Fruit fly (Drosophila melanogaster): Measurements from ENCODE around the gene Efa6.

The Efa6 gene

dm6 chr3R:22634549-22635410 lies 47.2 kb downstream of the Efa6 start (continued):
- TF ChIP-seq CG4617 (GFP tag; optimal IDR thresholded peaks at IDR 0.05; ENCODE audit: borderline replicate concordance) = no peak
- TF ChIP-seq bowl (GFP tag; IDR thresholded peaks at IDR 0.05) = no peak
- no peak for TF ChIP-seq fd102C (GFP tag; optimal IDR thresholded peaks at IDR 0.05)
- no peak for TF ChIP-seq chm (GFP tag; IDR thresholded peaks at IDR 0.05)
- TF ChIP-seq mam (GFP tag; optimal IDR thresholded peaks at IDR 0.05) = no peak
- TF ChIP-seq kni (GFP tag; optimal IDR thresholded peaks at IDR 0.05) = peak; percentile 11
- TF ChIP-seq CG17568 (GFP tag; optimal IDR thresholded peaks at IDR 0.05) = no peak
- TF ChIP-seq cato (GFP tag; optimal IDR thresholded peaks at IDR 0.05; ENCODE audit: borderline replicate concordance) = no peak
- TF ChIP-seq cwo (GFP tag; optimal IDR thresholded peaks at IDR 0.05) = peak; percentile 26
- TF ChIP-seq CG32772 (GFP tag; IDR thresholded peaks at IDR 0.05) = no peak
- peak; percentile 14 for TF ChIP-seq CG2712 (tag; optimal IDR thresholded peaks at IDR 0.05)
- no peak for TF ChIP-seq ab (GFP tag; optimal IDR thresholded peaks at IDR 0.05)
- TF ChIP-seq ham (GFP tag; IDR thresholded peaks at IDR 0.05) = no peak
- no peak for TF ChIP-seq Gug (GFP tag; IDR thresholded peaks at IDR 0.05)
- TF ChIP-seq lola (GFP tag; optimal IDR thresholded peaks at IDR 0.05) = no peak
- no peak for TF ChIP-seq Dfd (GFP tag; optimal IDR thresholded peaks at IDR 0.05)
- no peak for TF ChIP-seq mirr (GFP tag; optimal IDR thresholded peaks at IDR 0.05)
- TF ChIP-seq hbn (GFP tag; IDR thresholded peaks at IDR 0.05; ENCODE audit: partially characterized antibody) = no peak
- no peak for TF ChIP-seq CG15011 (GFP tag; optimal IDR thresholded peaks at IDR 0.05)
- no peak for TF ChIP-seq CG16779 (GFP tag; IDR thresholded peaks at IDR 0.05)
- no peak for TF ChIP-seq kah (GFP tag; optimal IDR thresholded peaks at IDR 0.05)
- TF ChIP-seq unc-4 (GFP tag; IDR thresholded peaks at IDR 0.05; ENCODE audit: partially characterized antibody) = no peak
- peak; percentile 30 for TF ChIP-seq CG11504 (tag; optimal IDR thresholded peaks at IDR 0.05)
- no peak for TF ChIP-seq Dad (GFP tag; optimal IDR thresholded peaks at IDR 0.05)
- TF ChIP-seq MTF-1 (GFP tag; optimal IDR thresholded peaks at IDR 0.05; ENCODE audit: borderline replicate concordance) = no peak
- no peak for TF ChIP-seq CHES-1-like (GFP tag; optimal IDR thresholded peaks at IDR 0.05)
- TF ChIP-seq pho (GFP tag; optimal IDR thresholded peaks at IDR 0.05) = no peak
- TF ChIP-seq Ravus (GFP tag; IDR thresholded peaks at IDR 0.05) = no peak
- no peak for TF ChIP-seq vvl (GFP tag; IDR thresholded peaks at IDR 0.05)
- TF ChIP-seq Mes4 (GFP tag; optimal IDR thresholded peaks at IDR 0.05) = no peak
- TF ChIP-seq Neu2 (GFP tag; optimal IDR thresholded peaks at IDR 0.05; ENCODE audit: borderline replicate concordance) = no peak
- TF ChIP-seq HLH4C (GFP tag; IDR thresholded peaks at IDR 0.05; ENCODE audit: partially characterized antibody) = no peak
- peak; percentile 18 for TF ChIP-seq exex (tag; optimal IDR thresholded peaks at IDR 0.05)
- no peak for TF ChIP-seq tin (GFP tag; optimal IDR thresholded peaks at IDR 0.05)
- TF ChIP-seq CG11696 (GFP tag; IDR thresholded peaks at IDR 0.05) = no peak
- no peak for TF ChIP-seq da (GFP tag; optimal IDR thresholded peaks at IDR 0.05)
- TF ChIP-seq Dp (GFP tag; optimal IDR thresholded peaks at IDR 0.05) = no peak
- TF ChIP-seq Mad (GFP tag; optimal IDR thresholded peaks at IDR 0.05) = no peak
- TF ChIP-seq zen (tag; optimal IDR thresholded peaks at IDR 0.05) = no peak
- no peak for TF ChIP-seq Pdp1 (GFP tag; optimal IDR thresholded peaks at IDR 0.05)
- no peak for TF ChIP-seq unpg (GFP tag; optimal IDR thresholded peaks at IDR 0.05)
- TF ChIP-seq CoRest (tag; optimal IDR thresholded peaks at IDR 0.05) = no peak
- TF ChIP-seq slbo (GFP tag; IDR thresholded peaks at IDR 0.05) = no peak
- no peak for TF ChIP-seq lilli (GFP tag; optimal IDR thresholded peaks at IDR 0.05)
- TF ChIP-seq gce (GFP tag; IDR thresholded peaks at IDR 0.05) = no peak
- no peak for TF ChIP-seq sug (tag; optimal IDR thresholded peaks at IDR 0.05)
- no peak for TF ChIP-seq sna (GFP tag; IDR thresholded peaks at IDR 0.05; ENCODE audit: partially characterized antibody)
- TF ChIP-seq crc (GFP tag; optimal IDR thresholded peaks at IDR 0.05) = no peak
- no peak for TF ChIP-seq cad (GFP tag; optimal IDR thresholded peaks at IDR 0.05)
